Fruit fly (Drosophila melanogaster) whole organism, embryonic: ENCODE results near the gene CG46312.

Source experiments
- Atf-2 ChIP-seq: fragments of 200-800 bp; sonication (Bioruptor generic); optimal IDR thresholded peaks from 2 replicates; lab custom pipeline; 2016; ENCODE audit warnings: missing biosample characterization, missing genetic modification characterization
- Bgb ChIP-seq: fragments of 200-800 bp; sonication (Bioruptor generic); IDR thresholded peaks from 2 replicates; pipeline ENCODE4 v1.3.6; 2022; ENCODE audit warnings: missing biosample characterization, missing genetic modification characterization; ENCODE audit not compliant: partially characterized antibody
- CG10209 ChIP-seq: fragments of 200-800 bp; sonication (Bioruptor generic); optimal IDR thresholded peaks from 3 replicates; lab custom pipeline; 2017; ENCODE audit warnings: missing biosample characterization, mild to moderate bottlenecking, missing genetic modification characterization, missing genetic modification reagents
- CG10267 ChIP-seq: fragments of 200-800 bp; sonication (Bioruptor generic); optimal IDR thresholded peaks from 2 replicates; lab custom pipeline; 2018; ENCODE audit warnings: missing biosample characterization, mild to moderate bottlenecking, missing genetic modification characterization, moderate library complexity
- CG10979 ChIP-seq: fragments of 200-800 bp; sonication (Bioruptor generic); optimal IDR thresholded peaks from 2 replicates; lab custom pipeline; 2018; ENCODE audit warnings: missing biosample characterization, mild to moderate bottlenecking, missing genetic modification characterization, moderate library complexity
- CG12219 ChIP-seq: fragments of 200-800 bp; sonication (Bioruptor generic); optimal IDR thresholded peaks from 3 replicates; lab custom pipeline; 2018; ENCODE audit warnings: missing biosample characterization, mild to moderate bottlenecking, missing genetic modification characterization
- CG12942 ChIP-seq: fragments of 200-800 bp; sonication (Bioruptor generic); optimal IDR thresholded peaks from 3 replicates; lab custom pipeline; 2016; ENCODE audit warnings: missing biosample characterization, missing genetic modification characterization
- CG13287 ChIP-seq: fragments of 200-800 bp; sonication (Bioruptor generic); IDR thresholded peaks from 2 replicates; pipeline ENCODE4 v1.3.6; 2022; ENCODE audit warnings: missing biosample characterization, missing genetic modification characterization; ENCODE audit not compliant: partially characterized antibody
- CG14710 ChIP-seq: fragments of 200-800 bp; sonication (Bioruptor generic); optimal IDR thresholded peaks from 3 replicates; lab custom pipeline; 2019; ENCODE audit warnings: missing biosample characterization, mild to moderate bottlenecking, missing genetic modification characterization, moderate library complexity
- CG15269 ChIP-seq: fragments of 200-800 bp; sonication (Bioruptor generic); optimal IDR thresholded peaks from 2 replicates; lab custom pipeline; 2018; ENCODE audit warnings: missing biosample characterization, mild to moderate bottlenecking, missing genetic modification characterization, moderate library complexity
- CG15601 ChIP-seq: fragments of 200-800 bp; sonication (Bioruptor generic); optimal IDR thresholded peaks from 3 replicates; lab custom pipeline; 2019; ENCODE audit warnings: missing biosample characterization, mild to moderate bottlenecking, missing genetic modification characterization, moderate library complexity
- CG17186 ChIP-seq: fragments of 200-800 bp; sonication (Bioruptor generic); optimal IDR thresholded peaks from 3 replicates; lab custom pipeline; 2017; ENCODE audit warnings: missing biosample characterization, missing genetic modification reagents, missing genetic modification characterization
- CG17829 ChIP-seq: fragments of 200-800 bp; optimal IDR thresholded peaks from 2 replicates; lab custom pipeline; 2019; ENCODE audit warnings: missing biosample characterization, mild to moderate bottlenecking, missing genetic modification characterization, moderate library complexity
- CG3163 ChIP-seq: fragments of 200-800 bp; sonication (Bioruptor generic); optimal IDR thresholded peaks from 3 replicates; lab custom pipeline; 2016; ENCODE audit warnings: missing biosample characterization, missing genetic modification characterization
- CG34422 ChIP-seq: fragments of 200-800 bp; sonication (Bioruptor generic); IDR thresholded peaks from 3 replicates; pipeline ENCODE4 v1.3.6; 2022; ENCODE audit warnings: missing biosample characterization, missing genetic modification characterization
- CG3726 ChIP-seq: fragments of 200-800 bp; sonication (Bioruptor generic); IDR thresholded peaks from 3 replicates; pipeline ENCODE4, ENCODE4 v1.3.6; 2022; ENCODE audit warnings: missing biosample characterization, missing genetic modification characterization
- CG6813 ChIP-seq: fragments of 200-800 bp; sonication (Bioruptor generic); optimal IDR thresholded peaks from 2 replicates; lab custom pipeline; 2017; ENCODE audit warnings: missing biosample characterization, missing genetic modification characterization, mild to moderate bottlenecking, moderate library complexity, missing genetic modification reagents
- CG7745 ChIP-seq: fragments of 200-800 bp; sonication (Bioruptor generic); optimal IDR thresholded peaks from 2 replicates; lab custom pipeline; 2018; ENCODE audit warnings: missing biosample characterization, mild to moderate bottlenecking, missing genetic modification characterization, moderate library complexity
- CG8478 ChIP-seq: fragments of >200 bp; optimal IDR thresholded peaks from 2 replicates; lab custom pipeline; 2018
- CG9932 ChIP-seq: fragments of 200-800 bp; sonication (Bioruptor generic); IDR thresholded peaks from 2 replicates; pipeline ENCODE4 v1.3.6; 2022; ENCODE audit warnings: missing biosample characterization, missing genetic modification characterization
- CTCF ChIP-seq: fragments of 200-800 bp; sonication (Bioruptor generic); optimal IDR thresholded peaks from 2 replicates; lab custom pipeline; 2017; ENCODE audit warnings: missing biosample characterization, mild to moderate bottlenecking, missing genetic modification characterization, moderate library complexity
- CrebB ChIP-seq: fragments of 200-800 bp; sonication (Bioruptor generic); optimal IDR thresholded peaks from 3 replicates; lab custom pipeline; 2018; ENCODE audit warnings: missing biosample characterization, mild to moderate bottlenecking, missing genetic modification characterization
- Dip3 ChIP-seq: fragments of 200-800 bp; sonication (Bioruptor generic); optimal IDR thresholded peaks from 3 replicates; lab custom pipeline; 2016; ENCODE audit warnings: missing biosample characterization, missing genetic modification characterization
- E2f2 ChIP-seq: fragments of 200-800 bp; sonication (Bioruptor generic); IDR thresholded peaks from 2 replicates; pipeline ENCODE4 v1.3.6; 2022; ENCODE audit warnings: missing biosample characterization, missing genetic modification characterization
- GATAe ChIP-seq: fragments of 200-800 bp; sonication (Bioruptor generic); conservative IDR thresholded peaks from 2 replicates; pipeline ENCODE4 v1.3.6; 2022; ENCODE audit warnings: missing biosample characterization, missing genetic modification characterization
- HLH4C ChIP-seq: fragments of 200-800 bp; sonication (Bioruptor generic); IDR thresholded peaks from 3 replicates; pipeline ENCODE4 v1.3.6; 2022; ENCODE audit warnings: missing biosample characterization, missing genetic modification characterization; ENCODE audit not compliant: partially characterized antibody
- MBD-R2 ChIP-seq: fragments of 200-800 bp; sonication (Bioruptor generic); IDR thresholded peaks from 2 replicates; pipeline ENCODE4 v1.3.6; 2022; ENCODE audit warnings: missing biosample characterization, missing genetic modification characterization
- MESR4 ChIP-seq: fragments of 200-800 bp; sonication (Bioruptor generic); optimal IDR thresholded peaks from 2 replicates; lab custom pipeline; 2018; ENCODE audit warnings: missing biosample characterization, mild to moderate bottlenecking, missing genetic modification characterization, moderate library complexity
- MTF-1 ChIP-seq: fragments of 200-800 bp; sonication (Bioruptor generic); optimal IDR thresholded peaks from 2 replicates; lab custom pipeline; 2018; ENCODE audit warnings: missing biosample characterization, mild to moderate bottlenecking, missing genetic modification characterization, borderline replicate concordance
- Max ChIP-seq: fragments of 200-800 bp; sonication (Bioruptor generic); optimal IDR thresholded peaks from 2 replicates; lab custom pipeline; 2016; ENCODE audit warnings: missing biosample characterization, mild to moderate bottlenecking, missing genetic modification characterization
- Med ChIP-seq: fragments of 200-800 bp; sonication (Bioruptor generic); peaks from one replicate; lab custom pipeline; 2016; ENCODE audit warnings: missing biosample characterization, missing genetic modification characterization, mild to moderate bottlenecking, inconsistent platforms, moderate library complexity
- NK7.1 ChIP-seq: fragments of 200-800 bp; sonication (Bioruptor generic); optimal IDR thresholded peaks from 3 replicates; lab custom pipeline; 2016; ENCODE audit warnings: missing biosample characterization, missing genetic modification characterization
- Scr ChIP-seq: fragments of 200-800 bp; sonication (Bioruptor generic); IDR thresholded peaks from 2 replicates; pipeline ENCODE4 v1.3.6; 2022; ENCODE audit warnings: missing biosample characterization, missing genetic modification characterization; ENCODE audit not compliant: partially characterized antibody
- YL-1 ChIP-seq: fragments of 200-800 bp; sonication (Bioruptor generic); optimal IDR thresholded peaks from 3 replicates; lab custom pipeline; 2017; ENCODE audit warnings: missing biosample characterization, mild to moderate bottlenecking, missing genetic modification characterization
- ab ChIP-seq: fragments of 200-800 bp; sonication (Bioruptor generic); optimal IDR thresholded peaks from 2 replicates; lab custom pipeline; 2016; ENCODE audit warnings: missing biosample characterization, missing genetic modification characterization
- al ChIP-seq: fragments of 200-800 bp; sonication (Bioruptor generic); IDR thresholded peaks from 2 replicates; pipeline ENCODE4 v1.3.6; 2022; ENCODE audit warnings: missing biosample characterization, missing genetic modification characterization
- bowl ChIP-seq: fragments of 200-800 bp; sonication (Bioruptor generic); IDR thresholded peaks from 2 replicates; pipeline ENCODE4 v1.3.6; 2022; ENCODE audit warnings: missing biosample characterization, missing genetic modification characterization
- cwo ChIP-seq: fragments of 200-800 bp; sonication (Bioruptor generic); optimal IDR thresholded peaks from 3 replicates; lab custom pipeline; 2017; ENCODE audit warnings: missing biosample characterization, missing genetic modification characterization, mild to moderate bottlenecking, moderate library complexity, missing genetic modification reagents
- esg ChIP-seq: fragments of 200-800 bp; sonication (Bioruptor generic); conservative IDR thresholded peaks from 2 replicates; pipeline ENCODE4 v1.3.6; 2022; ENCODE audit warnings: missing biosample characterization, missing genetic modification characterization
- gfzf ChIP-seq: fragments of 200-800 bp; sonication (Bioruptor generic); optimal IDR thresholded peaks from 2 replicates; lab custom pipeline; 2016; ENCODE audit warnings: missing biosample characterization, mild to moderate bottlenecking, missing genetic modification characterization, moderate library complexity
- ind ChIP-seq: fragments of 200-800 bp; sonication (Bioruptor generic); optimal IDR thresholded peaks from 3 replicates; lab custom pipeline; 2016; ENCODE audit warnings: missing biosample characterization, missing genetic modification characterization
- kay ChIP-seq: fragments of 200-800 bp; sonication (Bioruptor generic); optimal IDR thresholded peaks from 2 replicates; lab custom pipeline; 2016; ENCODE audit warnings: missing biosample characterization, missing genetic modification characterization
- knrl ChIP-seq: fragments of 200-800 bp; sonication (Bioruptor generic); IDR thresholded peaks from 3 replicates; pipeline ENCODE4 v1.3.6; 2022; ENCODE audit warnings: missing biosample characterization, missing genetic modification characterization; ENCODE audit not compliant: partially characterized antibody
- onecut ChIP-seq: fragments of 200-800 bp; sonication (Bioruptor generic); IDR thresholded peaks from 2 replicates; pipeline ENCODE4 v1.3.6; 2022; ENCODE audit warnings: missing biosample characterization, missing genetic modification characterization
- p53 ChIP-seq: fragments of 200-800 bp; sonication (Bioruptor generic); optimal IDR thresholded peaks from 2 replicates; lab custom pipeline; 2016; ENCODE audit warnings: missing biosample characterization, missing genetic modification characterization
- pnt ChIP-seq: fragments of 200-800 bp; sonication (Bioruptor generic); optimal IDR thresholded peaks from 3 replicates; lab custom pipeline; 2016; ENCODE audit warnings: missing biosample characterization, missing genetic modification characterization
- pzg ChIP-seq: fragments of 200-800 bp; sonication (Bioruptor generic); optimal IDR thresholded peaks from 3 replicates; lab custom pipeline; 2018; ENCODE audit warnings: missing biosample characterization, mild to moderate bottlenecking, missing genetic modification characterization, moderate library complexity
- ranshi ChIP-seq: fragments of 200-800 bp; sonication (Bioruptor generic); IDR thresholded peaks from 2 replicates; pipeline ENCODE4 v1.3.6; 2022; ENCODE audit warnings: missing biosample characterization, missing genetic modification characterization
- sens-2 ChIP-seq: fragments of 200-800 bp; sonication (Bioruptor generic); IDR thresholded peaks from 2 replicates; pipeline ENCODE4 v1.3.6; 2022; ENCODE audit warnings: missing biosample characterization, missing genetic modification characterization
- sim ChIP-seq: fragments of 200-800 bp; sonication (Bioruptor generic); IDR thresholded peaks from 2 replicates; pipeline ENCODE4 v1.3.6; 2022; ENCODE audit warnings: missing biosample characterization, missing genetic modification characterization
- stwl ChIP-seq: fragments of 200-800 bp; sonication (Bioruptor generic); optimal IDR thresholded peaks from 3 replicates; lab custom pipeline; 2018; ENCODE audit warnings: missing biosample characterization, mild to moderate bottlenecking, missing genetic modification characterization, moderate library complexity
- trem ChIP-seq: fragments of 200-800 bp; optimal IDR thresholded peaks from 3 replicates; lab custom pipeline; 2019; ENCODE audit warnings: missing biosample characterization, mild to moderate bottlenecking, missing genetic modification characterization, moderate library complexity

CG46312 gene

dm6 chrX:15996831-15997230 is 5.1 kb upstream of the CG46312 start, which contains the start of gene CG8939:
Gene CG8939, plus strand, starts transcription at chrX:15997016.
- TF ChIP-seq sens-2 (GFP tag; lab: Robert Waterston, UW) (no peak), CTCF (GFP tag; lab: Kevin White, UChicago) (no peak), pnt (GFP tag; lab: Kevin White, UChicago) (no peak), HLH4C (GFP tag; lab: Robert Waterston, UW) (no peak), Dip3 (no peak), ind (GFP tag; lab: Kevin White, UChicago) (no peak), trem (tag; lab: Kevin White, UChicago) (peak; percentile 43), ranshi (GFP tag; lab: Robert Waterston, UW) (no peak), CG14710 (tag; lab: Kevin White, UChicago) (peak; percentile 33), CG10267 (tag; lab: Kevin White, UChicago) (peak; percentile 13), CG17186 (GFP tag; lab: Kevin White, UChicago) (peak; percentile 82), CG3163 (GFP tag; lab: Kevin White, UChicago) (no peak), CG6813 (GFP tag; lab: Kevin White, UChicago) (no peak), sim (GFP tag; lab: Robert Waterston, UW) (no peak), al (GFP tag; lab: Robert Waterston, UW) (no peak), CG12942 (GFP tag; lab: Kevin White, UChicago) (no peak), CG15601 (no peak), Med (GFP tag; lab: Kevin White, UChicago) (no peak), CG13287 (GFP tag; lab: Robert Waterston, UW) (peak; percentile 33; the same call in 1 of the 2 replicates), YL-1 (peak; percentile 84), CG15269 (tag; lab: Kevin White, UChicago) (no peak), CG8478 (lab: Kevin White, UChicago) (no peak), ab (no peak), GATAe (GFP tag; lab: Robert Waterston, UW) (no peak), CrebB (no peak), esg (GFP tag; lab: Robert Waterston, UW) (no peak), Bgb (GFP tag; lab: Robert Waterston, UW) (peak; percentile 54), pzg (GFP tag; lab: Kevin White, UChicago) (peak; percentile 71), MTF-1 (GFP tag; lab: Kevin White, UChicago) (no peak), stwl (tag; lab: Kevin White, UChicago) (peak; percentile 59), kay (GFP tag; lab: Kevin White, UChicago) (no peak), CG7745 (tag; lab: Kevin White, UChicago) (no peak), Scr (GFP tag; lab: Robert Waterston, UW) (peak; percentile 46), CG9932 (GFP tag; lab: Robert Waterston, UW) (no peak), CG10209 (GFP tag; lab: Kevin White, UChicago) (no peak), cwo (GFP tag; lab: Kevin White, UChicago) (peak; percentile 92), MBD-R2 (GFP tag; lab: Robert Waterston, UW) (peak; percentile 65), Max (GFP tag; lab: Kevin White, UChicago) (peak; percentile 90), bowl (GFP tag; lab: Robert Waterston, UW) (no peak), CG12219 (GFP tag; lab: Kevin White, UChicago) (no peak), MESR4 (GFP tag; lab: Kevin White, UChicago) (peak; percentile 67), CG17829 (peak; percentile 7), Atf-2 (GFP tag; lab: Kevin White, UChicago) (no peak), CG34422 (GFP tag; lab: Robert Waterston, UW) (no peak), CG10979 (no peak), onecut (GFP tag; lab: Robert Waterston, UW) (no peak), E2f2 (GFP tag; lab: Robert Waterston, UW) (peak; percentile 81), CG3726 (GFP tag; lab: Robert Waterston, UW) (no peak), NK7.1 (no peak), knrl (GFP tag; lab: Robert Waterston, UW) (0 out of 3 replicates have a peak, but pooled peaks have one; percentile 16), gfzf (peak; percentile 75), p53 (GFP tag; lab: Kevin White, UChicago) (no peak)
